Fruit fly (Drosophila melanogaster) S2 (cell line): ENCODE measurements around the gene Fancd2.

Source experiments
- CG8478 ChIP-seq: fragments of >200 bp; optimal IDR thresholded peaks from 2 replicates; lab custom pipeline; 2018
- CTCF ChIP-seq, 2 experiments: fragments of >200 bp; optimal IDR thresholded peaks; 2 replicates each; lab custom pipeline; 2018

- TF ChIP-seq CTCF (optimal IDR thresholded peaks at IDR 0.05; lab: Kevin White, UChicago) (no peak), CG8478 (lab: Kevin White, UChicago) (no peak)
Observed at dm6 chr3R:20835531-20835930, 19.5 kb upstream of the Fancd2 start.
